Fruit fly (Drosophila melanogaster) whole organism, embryonic: ENCODE data around the gene Nlg4.

Experiments
- Blimp-1 ChIP-seq: fragments of 200-800 bp; sonication (Bioruptor generic); optimal IDR thresholded peaks from 3 replicates; lab custom pipeline; 2018; ENCODE audit warnings: missing biosample characterization, missing genetic modification characterization, mild to moderate bottlenecking, moderate library complexity, missing genetic modification reagents
- CG8359 ChIP-seq: fragments of 200-800 bp; sonication (Bioruptor generic); optimal IDR thresholded peaks from 2 replicates; lab custom pipeline; 2017; ENCODE audit warnings: missing biosample characterization, mild to moderate bottlenecking, missing genetic modification characterization, borderline replicate concordance
- D19B ChIP-seq: fragments of 200-800 bp; sonication (Bioruptor generic); optimal IDR thresholded peaks from 2 replicates; lab custom pipeline; 2017; ENCODE audit warnings: missing biosample characterization, mild to moderate bottlenecking, missing genetic modification characterization
- ERR ChIP-seq: fragments of 200-800 bp; sonication (Bioruptor generic); optimal IDR thresholded peaks from 2 replicates; lab custom pipeline; 2016; ENCODE audit warnings: missing biosample characterization, missing genetic modification characterization
- GATAe ChIP-seq: fragments of 200-800 bp; sonication (Bioruptor generic); conservative IDR thresholded peaks from 2 replicates; pipeline ENCODE4 v1.3.6; 2022; ENCODE audit warnings: missing biosample characterization, missing genetic modification characterization
- Hr3 ChIP-seq: fragments of 200-800 bp; sonication (Bioruptor generic); optimal IDR thresholded peaks from 3 replicates; lab custom pipeline; 2016; ENCODE audit warnings: missing biosample characterization, missing genetic modification characterization
- MBD-R2 ChIP-seq: fragments of 200-800 bp; sonication (Bioruptor generic); IDR thresholded peaks from 2 replicates; pipeline ENCODE4 v1.3.6; 2022; ENCODE audit warnings: missing biosample characterization, missing genetic modification characterization
- eve ChIP-seq, 2 experiments: fragments of >200 bp; optimal IDR thresholded peaks; 2 replicates each; lab custom pipeline; 2017; ENCODE audit warnings: missing biosample characterization in 2 of 2, missing genetic modification characterization in 2 of 2
- gsb ChIP-seq: fragments of 200-800 bp; sonication (Bioruptor generic); IDR thresholded peaks from 2 replicates; pipeline ENCODE4 v1.3.6; 2022; ENCODE audit warnings: missing biosample characterization, missing genetic modification characterization
- toy ChIP-seq: fragments of 200-800 bp; sonication (Bioruptor generic); IDR thresholded peaks from 2 replicates; pipeline ENCODE4 v1.3.6; 2022; ENCODE audit warnings: missing biosample characterization, missing genetic modification characterization
- tup ChIP-seq: fragments of 200-800 bp; sonication (Bioruptor generic); optimal IDR thresholded peaks from 2 replicates; lab custom pipeline; 2016; ENCODE audit warnings: missing biosample characterization, mild to moderate bottlenecking, missing genetic modification characterization, moderate library complexity

DNA sequence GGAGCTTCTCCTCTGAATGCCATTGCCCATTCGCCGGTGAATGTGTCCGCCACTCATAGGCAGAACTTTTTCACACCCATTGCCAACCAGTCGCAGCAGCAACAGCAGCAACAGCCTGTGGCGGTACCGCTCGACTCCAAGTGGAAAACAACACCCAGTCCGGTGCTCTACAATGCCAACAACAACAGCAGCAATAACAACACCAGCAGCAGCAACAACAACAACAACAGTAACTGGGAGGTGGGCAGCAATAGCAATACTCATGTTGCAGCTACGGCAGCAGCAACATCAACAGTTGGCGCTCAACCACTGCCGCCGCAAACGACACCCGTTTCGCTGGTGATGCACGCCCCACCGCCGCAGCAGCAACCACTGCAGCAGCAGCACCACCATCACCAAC is 89.1 kb downstream of the Nlg4 start:
- TF ChIP-seq tup (GFP tag; lab: Kevin White, UChicago) (no peak), Hr3 (GFP tag; lab: Kevin White, UChicago) (no peak), gsb (GFP tag; lab: Robert Waterston, UW) (no peak), CG8359 (GFP tag; lab: Kevin White, UChicago) (no peak), D19B (GFP tag; lab: Kevin White, UChicago) (no peak), MBD-R2 (GFP tag; lab: Robert Waterston, UW) (no peak), GATAe (GFP tag; lab: Robert Waterston, UW) (no peak), Blimp-1 (GFP tag; lab: Kevin White, UChicago) (no peak), toy (no peak), eve (GFP tag; optimal IDR thresholded peaks at IDR 0.05; lab: Kevin White, UChicago) (no peak), ERR (no peak)
